Fruit fly (Drosophila melanogaster) S2 (cell line): Measurements from ENCODE around the gene CG13843.

Source experiments
- CG8478 ChIP-seq: fragments of >200 bp; optimal IDR thresholded peaks from 2 replicates; lab custom pipeline; 2018
- CTCF ChIP-seq, 2 experiments: fragments of >200 bp; optimal IDR thresholded peaks; 2 replicates each; lab custom pipeline; 2018

dm6 chr3R:22631156-22631555 lies 21.9 kb downstream of the CG13843 start:
- no peak for TF ChIP-seq CTCF (optimal IDR thresholded peaks at IDR 0.05; lab: Kevin White, UChicago)
- no peak for TF ChIP-seq CG8478 (lab: Kevin White, UChicago)
